Worm (Caenorhabditis elegans) whole organism, mixed stage, embryonic: ENCODE measurements around the gene cest-5.1.

Experiments
- elt-1 ChIP-seq: sonication (generic microtip); optimal IDR thresholded peaks from 2 replicates; lab custom pipeline; 2017; ENCODE audit warnings: missing genetic modification characterization, mild to moderate bottlenecking, missing compliant biosample characterization, antibody characterized with exemption, moderate library complexity, borderline replicate concordance; ENCODE audit not compliant: insufficient read depth
- lin-13 ChIP-seq: fragments of 150-350 bp; optimal IDR thresholded peaks from 2 replicates; lab custom pipeline; 2014; ENCODE audit warnings: missing biosample characterization, missing genetic modification characterization
- lsy-2 ChIP-seq: fragments of 150-350 bp; optimal IDR thresholded peaks from 2 replicates; lab custom pipeline; 2014; ENCODE audit warnings: missing biosample characterization, missing genetic modification characterization
- nhr-237 ChIP-seq: fragments of 150-350 bp; optimal IDR thresholded peaks from 2 replicates; lab custom pipeline; 2014; ENCODE audit warnings: missing biosample characterization, missing genetic modification characterization
- nhr-28 ChIP-seq: fragments of 150-350 bp; optimal IDR thresholded peaks from 2 replicates; lab custom pipeline; 2014; ENCODE audit warnings: missing biosample characterization, missing genetic modification characterization
- tbx-8 ChIP-seq: fragments of 200-800 bp; sonication (Bioruptor generic); optimal IDR thresholded peaks from 2 replicates; lab custom pipeline; 2018; ENCODE audit warnings: mild to moderate bottlenecking, missing genetic modification characterization, moderate library complexity, missing compliant biosample characterization
- ztf-11 ChIP-seq: fragments of 150-350 bp; optimal IDR thresholded peaks from 2 replicates; lab custom pipeline; 2014; ENCODE audit warnings: missing biosample characterization, missing genetic modification characterization

ce11 chrIV:6582604-6583003 lies 49.0 kb downstream of the cest-5.1 start, which contains the start of gene odr-8:
- TF ChIP-seq ztf-11 (tag; lab: Kevin White, UChicago) (no peak), lsy-2 (no peak), nhr-237 (tag; lab: Kevin White, UChicago) (no peak), elt-1 (tag; lab: Kevin White, UChicago) (no peak), nhr-28 (tag; lab: Kevin White, UChicago) (no peak), lin-13 (tag; lab: Kevin White, UChicago) (no peak), tbx-8 (GFP tag; lab: Kevin White, UChicago) (no peak)
